Fruit fly (Drosophila melanogaster) whole organism, larva: Measurements from ENCODE around the gene TwdlK.

Experiments
- noc ChIP-seq: fragments of 200-800 bp; sonication (Bioruptor generic); optimal IDR thresholded peaks from 3 replicates; lab custom pipeline; 2019; ENCODE audit warnings: missing biosample characterization, mild to moderate bottlenecking, missing genetic modification characterization, moderate library complexity

The TwdlK gene

DNA sequence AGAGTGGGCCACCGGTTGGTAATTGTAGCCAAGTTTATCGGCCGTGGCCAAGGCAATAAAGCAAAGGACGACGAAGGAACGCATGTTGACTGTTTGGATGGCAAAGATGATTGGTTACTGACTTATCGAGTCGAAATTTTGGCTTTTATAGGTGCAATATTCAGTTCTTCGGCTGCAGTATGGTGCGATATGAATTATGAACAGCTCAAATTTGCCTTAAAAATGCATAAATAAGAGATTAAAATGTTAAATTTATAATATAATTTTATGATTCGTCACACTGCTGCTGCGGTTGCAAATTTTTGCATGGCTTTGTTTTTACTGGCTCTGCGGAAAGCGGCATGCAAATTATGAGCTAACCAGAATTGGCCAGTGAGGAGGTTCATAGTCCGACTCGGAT lies at the start of gene TwdlK:
Gene TwdlK, minus strand, starts transcription at position 101 of the 400 bp plus-strand sequence.
- no peak for TF ChIP-seq noc (tag; lab: Kevin White, UChicago)

DNA sequence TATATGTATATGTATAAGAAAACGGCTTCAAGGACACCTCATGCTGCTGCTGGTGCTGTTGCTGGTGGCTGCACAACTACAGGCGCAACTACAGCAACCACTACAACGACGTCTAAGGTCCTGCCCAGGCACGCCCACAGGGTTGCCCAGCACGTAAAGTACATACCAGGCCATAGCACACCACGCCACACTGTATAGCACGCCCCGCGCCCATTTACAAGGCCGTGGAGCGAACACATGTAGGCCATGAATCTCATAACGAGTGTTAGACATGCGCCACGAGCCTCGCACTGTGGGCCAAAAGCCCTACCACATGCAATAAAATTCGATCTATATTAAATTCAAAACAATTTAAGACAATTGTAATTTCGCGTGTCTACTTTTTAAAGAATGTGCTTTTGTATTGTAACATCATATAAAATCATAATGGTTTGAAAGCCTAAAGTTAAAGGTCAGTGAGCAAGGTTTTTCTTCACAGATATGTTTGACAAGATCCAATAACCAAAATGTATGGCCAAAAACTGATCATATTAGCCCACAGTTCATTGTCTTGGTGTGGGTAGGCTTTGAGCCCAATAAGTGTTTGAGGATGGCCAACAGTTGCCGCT lies 43.1 kb upstream of the TwdlK start:
- no peak for TF ChIP-seq noc (tag; lab: Kevin White, UChicago)

DNA sequence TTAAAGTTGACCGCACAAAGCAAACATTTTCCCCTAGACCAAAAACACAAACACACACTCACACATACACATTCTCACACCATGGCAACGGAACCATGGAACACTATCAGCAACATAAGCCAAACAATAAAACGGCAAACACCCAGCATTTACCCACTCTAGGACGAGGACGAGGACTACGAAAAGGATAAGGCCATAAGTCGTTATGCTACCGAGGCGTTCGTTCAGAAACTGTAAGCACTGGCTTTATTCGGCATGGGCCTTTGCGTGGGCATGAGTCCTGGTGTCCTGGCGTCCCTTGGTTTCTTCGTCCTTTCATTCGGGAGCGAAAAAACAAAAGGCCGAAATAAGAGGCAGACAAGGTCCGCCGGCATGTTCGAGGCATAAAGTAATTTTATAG lies 41.8 kb upstream of the TwdlK start:
- no peak for TF ChIP-seq noc (tag; lab: Kevin White, UChicago)

DNA sequence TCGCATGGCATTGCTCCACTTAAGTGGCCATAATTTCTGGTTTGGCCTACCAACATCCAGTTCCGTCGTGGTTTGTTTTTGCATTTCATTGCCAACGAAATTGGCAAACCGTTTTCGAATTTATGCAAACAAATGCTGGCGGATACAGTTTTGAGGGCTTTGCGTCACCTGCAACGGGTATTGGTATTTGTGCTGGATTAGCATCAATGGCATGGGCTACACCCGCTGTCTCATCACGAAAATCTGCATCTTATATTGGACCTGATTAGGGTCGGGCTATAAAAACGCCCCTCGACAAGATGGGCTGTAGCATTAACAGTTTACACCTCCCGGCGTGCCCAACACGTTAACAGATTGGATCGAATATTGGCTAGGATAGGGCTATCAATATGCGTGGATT lies 27.6 kb upstream of the TwdlK start, which contains the start of gene Tb:
Gene Tb, plus strand, starts transcription at position 301 of the 400 bp plus-strand sequence.
- no peak for TF ChIP-seq noc (tag; lab: Kevin White, UChicago)

DNA sequence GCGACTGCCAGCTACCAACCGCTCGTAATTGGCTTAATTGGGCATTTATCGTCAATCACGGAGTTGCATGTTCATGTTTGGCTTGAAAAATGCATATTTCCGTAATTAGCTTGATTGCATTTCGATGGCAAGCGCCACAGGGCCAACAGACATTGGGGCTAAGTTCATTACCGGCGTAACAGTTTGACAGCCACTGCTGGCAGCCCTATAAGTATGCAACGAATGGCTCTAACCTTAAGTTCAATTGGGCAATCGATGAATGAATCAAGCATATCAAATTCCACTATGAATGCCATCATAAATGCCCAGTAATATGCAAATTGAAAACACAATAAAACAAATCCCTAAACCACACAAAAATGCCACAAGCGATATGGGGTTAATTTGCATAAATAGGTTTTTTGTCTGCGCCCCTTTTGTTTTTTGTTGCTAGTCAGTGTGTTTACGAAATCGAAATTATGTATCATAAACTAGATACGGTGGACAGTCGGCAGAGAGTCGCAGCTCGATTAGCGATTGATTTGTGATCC lies 27.0 kb upstream of the TwdlK start:
- TF ChIP-seq noc (tag; lab: Kevin White, UChicago), result no peak

DNA sequence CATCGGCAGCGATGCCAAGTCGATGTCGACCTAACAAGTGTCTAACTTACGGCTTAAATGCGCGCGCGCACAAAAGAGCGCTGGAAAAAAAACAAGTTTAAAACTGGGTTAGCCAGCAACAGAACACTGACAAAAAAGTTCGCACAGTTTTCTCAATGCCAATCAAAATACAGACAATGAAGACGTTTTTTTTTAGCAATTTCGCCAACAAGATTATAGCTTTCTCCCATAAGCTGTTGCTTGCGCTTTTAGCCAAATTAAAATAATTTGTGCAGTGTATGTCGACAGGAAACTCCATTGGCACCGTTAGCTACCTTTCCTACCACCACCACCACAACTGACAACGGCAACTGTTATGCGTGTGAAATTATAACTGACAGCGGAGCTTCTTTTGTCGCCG lies 26.1 kb upstream of the TwdlK start:
- TF ChIP-seq noc (tag; lab: Kevin White, UChicago), result no peak

DNA sequence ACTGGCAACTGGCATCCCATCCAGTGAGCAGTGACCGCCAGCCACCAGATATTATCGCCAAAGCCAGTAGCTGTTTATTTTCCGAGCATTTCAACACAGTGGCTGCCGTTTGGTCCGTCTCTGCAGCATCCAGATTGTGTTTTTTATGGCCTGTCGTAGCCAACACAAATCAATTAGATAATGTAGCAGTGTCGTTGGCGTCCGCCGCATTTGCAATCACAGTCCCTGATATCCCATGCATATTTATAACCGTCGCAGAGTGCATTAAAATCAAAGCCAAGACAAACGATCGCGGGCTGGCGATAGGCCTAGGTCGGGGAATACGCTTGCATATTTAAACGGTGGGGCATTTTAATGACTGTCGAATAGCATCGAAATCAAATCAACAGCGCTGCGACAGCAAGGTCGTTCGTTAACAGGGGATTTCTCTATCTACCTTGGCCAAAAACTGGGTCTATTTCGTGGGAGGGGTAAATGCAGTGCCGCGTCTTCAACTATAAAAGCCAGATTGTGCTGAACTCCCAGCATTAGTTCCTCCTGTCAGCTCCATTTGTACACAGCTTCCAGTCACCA lies 11.1 kb upstream of the TwdlK start, which contains the start of gene TwdlD:
Gene TwdlD, plus strand, starts transcription at position 523 of the 573 bp plus-strand sequence.
- no peak for TF ChIP-seq noc (tag; lab: Kevin White, UChicago)

DNA sequence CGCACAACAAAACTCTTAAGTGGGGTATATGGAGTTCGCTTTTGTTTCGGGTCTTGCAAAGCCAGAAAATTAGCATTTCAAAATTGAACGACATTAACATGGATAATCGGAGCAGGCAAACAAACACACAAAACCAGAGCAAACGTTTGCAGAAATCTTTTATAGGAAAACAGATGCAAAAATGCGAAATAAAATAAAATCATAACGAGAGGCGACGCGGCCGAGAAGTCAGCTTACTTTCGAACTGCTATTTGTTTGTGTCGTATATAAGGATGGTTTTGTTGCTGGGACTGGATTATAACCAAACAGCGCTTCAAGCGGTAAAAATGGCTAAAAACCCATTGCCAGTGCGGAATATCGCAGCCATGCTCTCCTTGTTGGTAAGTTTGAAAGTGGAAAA lies 7.9 kb upstream of the TwdlK start, which contains the start of gene TwdlS:
Gene TwdlS, plus strand, starts transcription at position 301 of the 400 bp plus-strand sequence.
- no peak for TF ChIP-seq noc (tag; lab: Kevin White, UChicago)

DNA sequence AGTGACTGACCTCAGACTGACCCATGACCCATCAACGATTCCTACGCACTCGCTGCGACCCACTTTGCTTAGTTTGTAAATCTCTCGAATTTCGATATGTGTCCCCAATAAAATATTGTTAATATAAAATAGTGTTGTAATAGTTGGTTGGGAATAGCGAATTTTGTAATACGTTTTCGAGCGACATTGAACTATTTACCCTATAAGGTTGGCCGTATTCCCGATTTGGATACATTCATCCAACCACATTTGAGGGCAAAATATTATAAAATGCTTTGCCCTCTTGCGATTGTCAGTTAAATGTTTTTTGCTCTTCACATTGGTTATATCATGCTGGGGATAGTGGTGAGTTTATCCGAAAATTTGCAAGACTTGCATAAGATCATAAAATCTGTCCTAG lies 6.1 kb upstream of the TwdlK start, which contains the start of gene TwdlR:
Gene TwdlR, plus strand, starts transcription at position 301 of the 400 bp plus-strand sequence.
- no peak for TF ChIP-seq noc (tag; lab: Kevin White, UChicago)

DNA sequence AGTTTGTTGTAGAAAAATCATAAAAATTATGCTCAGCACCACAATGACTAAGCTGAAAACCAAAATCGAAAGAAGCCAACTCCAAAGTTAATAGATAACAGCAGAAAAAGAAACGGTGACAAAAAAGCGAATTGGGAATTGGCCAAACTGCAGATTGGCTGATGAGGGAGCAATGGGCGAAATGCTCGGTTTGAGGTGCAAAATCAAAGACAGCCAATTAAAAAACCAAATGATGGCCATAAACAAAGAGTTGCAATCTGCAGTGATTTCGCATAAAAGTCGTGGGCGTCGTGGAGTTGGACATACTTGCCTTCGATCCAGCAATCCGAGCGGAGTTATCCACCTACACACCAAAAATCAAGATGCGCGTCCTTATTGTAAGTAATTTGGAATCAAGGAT lies 4.9 kb upstream of the TwdlK start, which contains the start of gene TwdlH:
Gene TwdlH, plus strand, starts transcription at position 301 of the 400 bp plus-strand sequence.
- no peak for TF ChIP-seq noc (tag; lab: Kevin White, UChicago)

DNA sequence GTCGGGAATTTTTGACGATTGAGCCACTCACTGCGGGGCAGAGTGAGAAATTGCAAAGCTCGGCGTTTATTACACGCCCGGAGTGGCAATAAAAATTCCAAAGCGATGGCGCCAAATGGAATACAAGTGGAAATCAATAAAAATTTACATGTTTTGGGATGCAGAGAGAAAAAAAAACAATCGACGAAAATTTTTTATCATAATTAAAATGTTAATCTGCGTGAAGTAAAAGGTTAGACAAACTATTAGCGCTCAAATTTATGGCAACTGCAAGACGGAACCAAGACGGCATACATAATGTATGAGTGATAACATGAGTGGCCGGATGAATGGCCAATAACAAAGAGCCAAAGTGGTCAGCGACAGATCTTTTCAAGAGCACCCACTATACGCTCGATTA lies 4.5 kb upstream of the TwdlK start:
- TF ChIP-seq noc (tag; lab: Kevin White, UChicago), result no peak

DNA sequence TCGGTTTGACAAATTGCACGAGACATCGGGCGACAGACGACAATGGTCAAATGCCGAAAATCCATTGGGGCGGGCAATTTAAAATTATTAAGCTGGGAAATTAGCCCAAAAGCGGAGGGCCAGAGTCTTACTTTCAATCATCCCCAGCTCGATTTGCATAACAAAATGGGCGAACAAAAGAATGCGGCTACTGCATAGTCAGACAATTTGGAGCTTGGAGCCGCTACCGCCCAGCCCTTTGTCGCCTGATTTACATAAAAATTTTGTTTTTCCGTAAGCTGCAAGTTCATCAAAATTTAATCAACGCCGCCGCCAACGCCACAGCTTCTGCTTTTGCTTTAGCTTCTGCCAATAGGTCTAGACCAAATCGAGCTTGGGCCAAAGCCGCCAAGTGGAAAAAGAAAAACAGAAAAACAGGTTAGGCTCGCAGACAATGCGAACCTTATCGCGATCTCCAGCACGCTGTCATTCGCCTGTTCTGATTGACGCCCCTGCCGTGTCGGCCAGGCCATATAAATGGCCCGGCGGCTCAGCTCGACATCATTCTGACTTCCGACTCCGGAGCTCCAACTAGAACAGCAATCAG lies 2.9 kb upstream of the TwdlK start, which contains the start of gene TwdlN:
Gene TwdlN, plus strand, starts transcription at position 536 of the 586 bp plus-strand sequence.
- TF ChIP-seq noc (tag; lab: Kevin White, UChicago), result no peak

DNA sequence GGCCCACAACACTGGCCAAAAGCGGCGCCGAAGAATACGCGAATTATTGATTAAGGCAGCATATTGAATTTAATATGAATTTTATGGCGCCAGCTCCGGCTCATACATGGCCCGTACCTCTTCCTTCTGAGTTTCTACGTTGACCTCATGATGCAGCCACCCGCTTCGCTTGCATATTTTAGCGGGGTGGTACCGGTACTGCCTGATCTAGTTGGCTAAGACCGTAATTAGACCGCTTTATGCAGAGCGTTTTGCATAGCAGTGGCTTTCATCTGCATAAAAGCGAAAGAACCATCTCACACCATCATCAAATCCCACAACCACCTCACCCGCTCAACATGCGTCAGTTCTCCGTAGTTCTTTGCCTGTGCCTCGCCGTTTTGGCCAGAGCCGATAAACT lies 1.1 kb upstream of the TwdlK start, which contains the start of gene TwdlJ:
Gene TwdlJ, plus strand, starts transcription at position 301 of the 400 bp plus-strand sequence.
- TF ChIP-seq noc (tag; lab: Kevin White, UChicago), result no peak

DNA sequence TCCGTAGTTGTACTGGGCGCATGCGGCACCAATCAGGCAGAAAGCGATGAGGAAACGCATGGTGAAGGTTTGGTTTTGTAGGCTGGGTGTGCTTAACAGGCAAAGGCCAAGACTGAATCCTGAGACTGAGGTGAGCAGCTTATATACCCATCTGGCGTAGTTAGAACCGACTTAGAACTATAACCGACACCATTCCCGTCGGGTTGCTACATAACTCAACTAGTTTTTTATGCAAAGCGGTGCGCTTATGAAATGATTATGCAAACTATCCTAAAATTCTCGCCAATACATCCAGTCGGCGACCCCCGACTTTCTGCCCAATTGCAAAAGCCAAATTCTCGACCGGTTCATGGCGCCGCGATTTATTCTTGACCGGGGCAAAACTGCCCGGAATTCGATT lies 1.9 kb downstream of the TwdlK start, which contains the start of gene TwdlO:
Gene TwdlO, minus strand, starts transcription at position 101 of the 400 bp plus-strand sequence.
- no peak for TF ChIP-seq noc (tag; lab: Kevin White, UChicago)

DNA sequence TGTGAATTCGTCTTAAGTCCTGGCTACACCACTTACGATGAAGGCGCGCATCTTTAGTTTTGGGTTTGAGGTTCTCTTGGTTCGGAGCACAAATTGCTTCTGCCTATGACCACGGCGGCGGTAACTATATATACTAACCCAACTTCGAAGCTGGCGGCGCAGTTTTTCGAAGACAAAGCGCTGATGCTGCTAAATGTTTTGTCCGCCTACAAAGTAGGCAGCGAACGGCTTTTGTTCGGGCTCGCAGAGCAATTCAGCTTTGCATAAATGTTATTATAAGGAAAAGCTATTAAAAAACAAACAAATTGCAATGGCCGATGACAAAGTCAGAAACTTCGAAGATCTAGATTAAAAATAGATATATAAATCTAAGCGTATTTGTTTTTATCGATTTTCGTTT lies 3.0 kb downstream of the TwdlK start, which contains the start of gene TwdlL:
Gene TwdlL, minus strand, starts transcription at position 101 of the 400 bp plus-strand sequence.
- TF ChIP-seq noc (tag; lab: Kevin White, UChicago), result no peak

DNA sequence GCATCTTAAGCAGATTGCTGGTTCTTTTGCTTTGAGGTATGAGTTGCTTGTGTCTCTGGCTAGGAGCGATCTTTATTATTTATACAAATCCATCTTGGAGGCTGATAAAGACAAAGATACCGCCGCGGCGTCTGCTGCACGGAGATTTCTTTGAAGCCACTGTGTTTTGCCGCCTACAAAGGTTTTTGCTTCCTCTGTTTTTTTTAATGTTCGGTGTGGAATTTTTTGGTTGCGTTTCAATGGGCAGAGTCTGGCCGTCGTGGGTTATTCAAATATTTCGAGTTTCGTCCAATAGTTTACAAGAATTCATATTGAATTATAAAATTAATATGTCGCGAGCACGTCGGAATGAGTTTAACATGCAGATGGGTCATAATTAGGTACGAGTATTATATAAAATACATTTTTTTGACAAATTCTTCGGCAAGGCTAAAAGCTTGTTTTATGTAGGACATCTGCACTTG lies 5.0 kb downstream of the TwdlK start, which contains the start of gene TwdlB:
Gene TwdlB, minus strand, starts transcription at position 51 of the 464 bp plus-strand sequence.
- TF ChIP-seq noc (tag; lab: Kevin White, UChicago), result no peak
